Worm (Caenorhabditis elegans) whole organism, L3 larva: ENCODE data around the gene znf-593.

Experiments
- R02D3.7 ChIP-seq: fragments of 150-350 bp; optimal IDR thresholded peaks from 2 replicates; lab custom pipeline; 2014; ENCODE audit warnings: missing biosample characterization, missing genetic modification characterization
- daf-12 ChIP-seq: fragments of 150-350 bp; optimal IDR thresholded peaks from 2 replicates; lab custom pipeline; 2014; ENCODE audit warnings: missing biosample characterization, missing genetic modification reagents, missing genetic modification characterization
- hmg-11 ChIP-seq: sonication (generic microtip); optimal IDR thresholded peaks from 2 replicates; lab custom pipeline; 2016; ENCODE audit warnings: missing genetic modification characterization, missing compliant biosample characterization
- nhr-28 ChIP-seq: fragments of 150-350 bp; optimal IDR thresholded peaks from 2 replicates; lab custom pipeline; 2014; ENCODE audit warnings: missing biosample characterization, missing genetic modification characterization
- nhr-76 ChIP-seq: fragments of 150-350 bp; sonication (generic microtip); optimal IDR thresholded peaks from 5 replicates; lab custom pipeline; 2014; ENCODE audit warnings: missing biosample characterization, missing genetic modification characterization
- pha-4 ChIP-seq: fragments of 150-350 bp; optimal IDR thresholded peaks from 2 replicates; lab custom pipeline; 2014; ENCODE audit warnings: missing biosample characterization, missing genetic modification reagents, missing genetic modification characterization
- pqm-1 ChIP-seq: fragments of 150-350 bp; optimal IDR thresholded peaks from 2 replicates; lab custom pipeline; 2017; ENCODE audit warnings: missing biosample characterization, missing genetic modification characterization, inconsistent platforms
- skn-1 ChIP-seq: fragments of 150-350 bp; optimal IDR thresholded peaks from 2 replicates; lab custom pipeline; 2014; ENCODE audit warnings: missing biosample characterization, missing genetic modification characterization
- snpc-4 ChIP-seq: fragments of 150-350 bp; optimal IDR thresholded peaks from 2 replicates; lab custom pipeline; 2014; ENCODE audit warnings: missing biosample characterization, missing genetic modification characterization
- tbx-2 ChIP-seq: sonication (generic microtip); optimal IDR thresholded peaks from 2 replicates; lab custom pipeline; 2016; ENCODE audit warnings: mild to moderate bottlenecking, missing genetic modification characterization, missing compliant biosample characterization
- zag-1 ChIP-seq: fragments of 150-350 bp; optimal IDR thresholded peaks from 2 replicates; lab custom pipeline; 2014; ENCODE audit warnings: missing biosample characterization, missing genetic modification characterization
- ztf-11 ChIP-seq: fragments of 150-350 bp; optimal IDR thresholded peaks from 2 replicates; lab custom pipeline; 2014; ENCODE audit warnings: missing biosample characterization, missing genetic modification characterization

DNA sequence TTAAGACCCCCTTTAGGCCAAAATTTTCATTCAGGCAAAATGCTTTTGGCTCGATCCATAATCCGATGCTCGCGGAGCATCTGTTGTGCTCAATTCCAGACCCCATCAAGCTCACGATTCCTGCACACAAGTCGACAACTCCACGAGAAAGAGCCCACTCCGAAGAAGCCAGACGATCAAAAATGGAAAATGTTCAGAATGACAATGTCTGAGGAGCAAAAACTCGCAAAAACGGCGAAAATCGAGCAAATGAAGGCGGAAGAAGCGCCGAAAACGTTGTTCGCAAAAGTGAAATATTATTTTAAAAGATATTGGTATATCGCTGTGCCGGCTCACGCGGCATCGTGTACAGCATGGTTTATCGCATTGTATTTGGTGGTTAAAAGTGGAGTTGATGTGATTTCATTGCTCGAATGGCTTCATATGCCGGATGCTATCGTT is 3.2 kb upstream of the znf-593 start, which contains the start of gene Y56A3A.22:
- no peak for TF ChIP-seq nhr-76 (tag; lab: Kevin White, UChicago)
- no peak for TF ChIP-seq skn-1 (tag; lab: Kevin White, UChicago)
- TF ChIP-seq hmg-11 (tag; lab: Kevin White, UChicago) = no peak
- TF ChIP-seq pqm-1 (tag; lab: Kevin White, UChicago) = no peak
- TF ChIP-seq snpc-4 = no peak
- TF ChIP-seq ztf-11 = no peak
- no peak for TF ChIP-seq daf-12 (tag; lab: Kevin White, UChicago)
- TF ChIP-seq R02D3.7 (tag; lab: Kevin White, UChicago) = no peak
- TF ChIP-seq tbx-2 (tag; lab: Kevin White, UChicago) = no peak
- TF ChIP-seq pha-4 = no peak
- no peak for TF ChIP-seq nhr-28 (tag; lab: Kevin White, UChicago)
- TF ChIP-seq zag-1 = no peak
